Worm (Caenorhabditis elegans): ENCODE data around the gene srh-73.

DNA sequence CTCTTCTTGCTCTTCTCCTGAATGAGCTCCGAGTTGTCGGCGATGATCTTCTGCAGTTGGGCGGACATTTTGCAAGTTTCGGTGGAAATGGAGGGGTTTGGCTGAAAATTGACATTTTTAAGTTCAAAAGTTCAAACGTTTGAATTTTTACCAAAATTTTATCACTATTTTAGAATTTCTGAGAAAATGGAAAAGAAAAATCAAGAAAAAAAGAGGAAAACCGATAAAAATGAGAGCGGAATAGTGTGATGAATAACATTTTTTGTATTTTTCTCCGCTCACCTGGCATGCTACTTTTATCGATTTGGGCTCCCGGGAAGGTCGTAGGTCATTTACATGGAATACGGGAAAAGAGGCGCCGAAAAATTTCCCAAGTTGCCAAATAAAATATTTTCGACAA lies 26.9 kb upstream of the srh-73 start, which contains the start of gene F15A4.10:
- no peak for TF ChIP-seq tab-1 (GFP tag; IDR thresholded peaks at IDR 0.05)
- no peak for TF ChIP-seq ztf-23 (GFP tag; IDR thresholded peaks at IDR 0.05)
- no peak for TF ChIP-seq T22C8.4 (GFP tag; IDR thresholded peaks at IDR 0.05)

All from whole organism, midembryonic.